Fruit fly (Drosophila melanogaster): ENCODE data around the gene Cyp4g1.

Cyp4g1 gene

DNA sequence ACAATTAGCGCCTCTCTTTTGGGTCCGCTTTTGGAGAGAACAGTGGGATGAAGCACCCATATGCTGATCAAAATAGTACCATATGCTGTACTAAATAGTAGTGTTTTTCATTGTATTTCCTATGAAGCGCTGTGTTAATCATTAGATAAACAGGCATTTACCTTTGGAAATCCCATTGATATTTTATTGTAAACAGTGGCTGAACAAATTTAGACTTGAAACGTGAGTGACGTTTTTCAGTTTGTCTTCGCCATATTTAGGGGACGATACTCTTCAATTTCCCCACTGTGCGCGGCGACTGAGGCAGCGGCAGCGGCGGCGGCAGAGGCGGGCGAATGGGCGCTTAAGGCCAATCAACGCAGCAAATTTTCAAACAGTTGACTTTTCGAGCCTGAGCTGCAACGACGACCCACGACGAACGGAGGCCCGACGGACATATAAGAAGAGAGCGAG, 30.5 kb upstream of the Cyp4g1 start (continued):
- TF ChIP-seq eg (GFP tag; IDR thresholded peaks at IDR 0.05) (peak; percentile 80), CG1621 (tag; optimal IDR thresholded peaks at IDR 0.05) (no peak), Sox15 (GFP tag; optimal IDR thresholded peaks at IDR 0.05) (peak; percentile 53), dac (GFP tag; optimal IDR thresholded peaks at IDR 0.05) (peak; percentile 74), dsx (GFP tag; optimal IDR thresholded peaks at IDR 0.05; ENCODE audit: poor library complexity, severe bottlenecking) (peak; percentile 70), lz (GFP tag; optimal IDR thresholded peaks at IDR 0.05) (peak; percentile 72), CG11902 (GFP tag; optimal IDR thresholded peaks at IDR 0.05) (peak; percentile 10), achi (GFP tag; optimal IDR thresholded peaks at IDR 0.05) (peak; percentile 68), CG8119 (GFP tag; IDR thresholded peaks at IDR 0.05) (peak; percentile 78), svp (GFP tag) (peak; percentile 90), CG10631 (GFP tag; optimal IDR thresholded peaks at IDR 0.05) (peak; percentile 51), OdsH (GFP tag; optimal IDR thresholded peaks at IDR 0.05) (no peak), ss (GFP tag; optimal IDR thresholded peaks at IDR 0.05) (peak; percentile 14 to 63), Hr4 (GFP tag; optimal IDR thresholded peaks at IDR 0.05) (peak; percentile 84), CG8319 (GFP tag; optimal IDR thresholded peaks at IDR 0.05) (peak; percentile 50)

DNA sequence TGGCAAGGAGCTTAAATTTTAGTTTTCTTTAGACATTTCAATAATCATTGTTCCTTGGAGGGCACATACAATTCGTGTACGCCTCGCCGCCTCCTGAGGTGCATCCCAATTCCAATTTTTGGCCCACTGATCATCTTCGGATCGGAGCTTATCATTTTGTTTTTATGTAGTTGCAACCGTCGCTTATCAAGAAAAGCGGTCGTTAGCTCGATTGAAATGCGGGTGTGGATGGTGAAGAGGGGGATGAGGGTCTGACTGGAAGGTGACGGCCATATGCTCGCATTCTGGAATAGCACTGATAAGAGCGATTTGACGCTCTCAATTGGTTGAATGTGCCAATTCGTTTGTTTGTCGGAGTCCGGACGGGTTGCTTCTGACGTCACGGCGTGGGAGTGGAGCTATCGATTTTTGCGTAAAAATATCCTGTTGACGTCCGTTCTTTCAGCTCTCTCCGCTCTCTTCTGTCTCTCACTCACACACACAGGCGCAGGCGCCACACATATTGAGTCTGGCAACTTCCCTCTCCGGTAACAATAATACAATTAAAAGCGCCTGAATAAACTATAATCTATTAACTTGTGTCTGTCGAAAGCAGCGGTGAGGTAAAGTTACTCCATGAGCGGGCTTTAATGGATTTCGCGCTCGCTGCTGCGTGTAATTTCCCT, 29.9 kb upstream of the Cyp4g1 start:
- TF ChIP-seq CG15336 (GFP tag; IDR thresholded peaks at IDR 0.05) (no peak), Sox102F (GFP tag; optimal IDR thresholded peaks at IDR 0.05) (no peak), Eip78C (GFP tag) (no peak), svp (GFP tag) (peak; percentile 82)

DNA sequence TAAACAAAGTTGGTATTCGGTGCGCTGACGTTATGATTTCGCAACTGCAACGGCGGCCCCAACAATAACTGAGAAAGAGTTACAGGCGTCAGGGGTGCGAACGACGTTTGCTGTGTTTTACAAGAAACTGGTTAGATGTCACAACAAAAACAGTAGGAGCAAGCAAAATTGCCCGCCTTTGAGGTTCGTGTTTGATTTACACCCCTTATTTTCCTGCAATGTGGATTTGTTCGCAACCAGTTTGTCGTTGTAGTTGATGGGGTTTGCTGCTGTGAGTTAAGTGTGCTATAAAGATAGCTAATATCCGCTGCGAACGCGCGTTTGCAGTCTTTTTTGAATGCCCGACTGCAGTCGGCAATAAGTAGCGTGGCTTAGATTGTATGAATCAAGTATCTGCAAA, 29.3 kb upstream of the Cyp4g1 start:
- TF ChIP-seq CG10631 (GFP tag; optimal IDR thresholded peaks at IDR 0.05) = no peak
- TF ChIP-seq CG3919 (GFP tag; optimal IDR thresholded peaks at IDR 0.05) = no peak
- TF ChIP-seq spab (GFP tag; optimal IDR thresholded peaks at IDR 0.05) = no peak
- no peak for TF ChIP-seq Sox15 (GFP tag; optimal IDR thresholded peaks at IDR 0.05)
- TF ChIP-seq net (GFP tag; optimal IDR thresholded peaks at IDR 0.05) = no peak
- no peak for TF ChIP-seq Eip93F (GFP tag; optimal IDR thresholded peaks at IDR 0.05)
- no peak for TF ChIP-seq CG11902 (GFP tag; optimal IDR thresholded peaks at IDR 0.05)
- TF ChIP-seq CG6792 (GFP tag; optimal IDR thresholded peaks at IDR 0.05) = no peak

dm6 chrX:497425-497824, 28.3 kb upstream of the Cyp4g1 start:
- TF ChIP-seq Ets21C (GFP tag; optimal IDR thresholded peaks at IDR 0.05) (no peak), svp (GFP tag) (peak; percentile 89)

- TF ChIP-seq CG8319 (GFP tag; optimal IDR thresholded peaks at IDR 0.05) (no peak), CG16779 (tag; optimal IDR thresholded peaks at IDR 0.05) (no peak), fkh (GFP tag; optimal IDR thresholded peaks at IDR 0.05) (peak; percentile 84), CG7368 (GFP tag; optimal IDR thresholded peaks at IDR 0.05) (no peak), svp (GFP tag) (peak; percentile 37), CG1621 (tag; optimal IDR thresholded peaks at IDR 0.05) (peak; percentile 33), cyc (GFP tag; optimal IDR thresholded peaks at IDR 0.05) (no peak), topi (GFP tag; optimal IDR thresholded peaks at IDR 0.05) (no peak), Met (GFP tag; optimal IDR thresholded peaks at IDR 0.05) (no peak), Smox (GFP tag; optimal IDR thresholded peaks at IDR 0.05) (no peak), CG34406 (GFP tag; optimal IDR thresholded peaks at IDR 0.05) (no peak), CG6163 (GFP tag; IDR thresholded peaks at IDR 0.05) (no peak), CG6854 (GFP tag; optimal IDR thresholded peaks at IDR 0.05) (no peak), CG3919 (GFP tag; optimal IDR thresholded peaks at IDR 0.05) (no peak), CG31627 (GFP tag; optimal IDR thresholded peaks at IDR 0.05) (no peak), Blimp-1 (GFP tag; optimal IDR thresholded peaks at IDR 0.05) (no peak), achi (GFP tag; optimal IDR thresholded peaks at IDR 0.05) (peak; percentile 36), CG11902 (GFP tag; optimal IDR thresholded peaks at IDR 0.05) (no peak), Sox102F (GFP tag; optimal IDR thresholded peaks at IDR 0.05) (no peak), dsx (GFP tag; optimal IDR thresholded peaks at IDR 0.05; ENCODE audit: poor library complexity, severe bottlenecking) (peak; percentile 11), dac (GFP tag; optimal IDR thresholded peaks at IDR 0.05) (no peak), pdm3 (GFP tag; optimal IDR thresholded peaks at IDR 0.05) (no peak), Sox14 (GFP tag; optimal IDR thresholded peaks at IDR 0.05) (peak; percentile 0)
These were observed 27.2 kb upstream of the Cyp4g1 start, which contains the start of gene svr for dm6 chrX:496326-496725. svr (plus strand) TSS chrX:496446.
